Fruit fly (Drosophila melanogaster): Measurements from ENCODE around the gene Grp170.

Gene Grp170

dm6 chrX:2286985-2287384 is 12.1 kb upstream of the Grp170 start (continued):
- TF ChIP-seq CG13287 (GFP tag; IDR thresholded peaks at IDR 0.05; ENCODE audit: partially characterized antibody), result no peak
- TF ChIP-seq CG11247 (GFP tag; IDR thresholded peaks at IDR 0.05), result no peak
- no peak for TF ChIP-seq CG31365 (tag; optimal IDR thresholded peaks at IDR 0.05)
- TF ChIP-seq CG13424 (tag; optimal IDR thresholded peaks at IDR 0.05), result no peak
- no peak for TF ChIP-seq Bgb (GFP tag; IDR thresholded peaks at IDR 0.05; ENCODE audit: partially characterized antibody)
- TF ChIP-seq CG31388 (GFP tag; optimal IDR thresholded peaks at IDR 0.05), result no peak
- no peak for TF ChIP-seq HLH54F (GFP tag; optimal IDR thresholded peaks at IDR 0.05)
- TF ChIP-seq nom (GFP tag; optimal IDR thresholded peaks at IDR 0.05), result peak; percentile 13
- TF ChIP-seq CG16779 (GFP tag; IDR thresholded peaks at IDR 0.05), result no peak
- no peak for TF ChIP-seq CG14860 (GFP tag; IDR thresholded peaks at IDR 0.05; ENCODE audit: partially characterized antibody)
- TF ChIP-seq Atf-2 (GFP tag; optimal IDR thresholded peaks at IDR 0.05), result no peak
- TF ChIP-seq Drgx (GFP tag; IDR thresholded peaks at IDR 0.05), result peak; percentile 16; the same call in 1 of the 2 replicates
- TF ChIP-seq CG2116 (GFP tag; optimal IDR thresholded peaks at IDR 0.05), result no peak
- TF ChIP-seq NC2β (GFP tag; optimal IDR thresholded peaks at IDR 0.05), result no peak
- no peak for TF ChIP-seq kah (GFP tag; optimal IDR thresholded peaks at IDR 0.05)
- TF ChIP-seq CG10979 (tag; optimal IDR thresholded peaks at IDR 0.05), result no peak
- TF ChIP-seq schlank (tag; optimal IDR thresholded peaks at IDR 0.05), result no peak
- TF ChIP-seq cg (GFP tag; optimal IDR thresholded peaks at IDR 0.05), result peak; percentile 15
- TF ChIP-seq ac (GFP tag; optimal IDR thresholded peaks at IDR 0.05), result no peak
- peak; percentile 76 for TF ChIP-seq crol (GFP tag; IDR thresholded peaks at IDR 0.05)
- TF ChIP-seq TFAM (GFP tag; optimal IDR thresholded peaks at IDR 0.05), result no peak
- TF ChIP-seq p53 (GFP tag; optimal IDR thresholded peaks at IDR 0.05), result no peak
- no peak for TF ChIP-seq Hand (GFP tag; optimal IDR thresholded peaks at IDR 0.05)
- no peak for TF ChIP-seq tio (GFP tag; optimal IDR thresholded peaks at IDR 0.05)
- no peak for TF ChIP-seq disco-r (GFP tag; optimal IDR thresholded peaks at IDR 0.05)
- TF ChIP-seq CG14050 (GFP tag; IDR thresholded peaks at IDR 0.05), result no peak
- no peak for TF ChIP-seq Bteb2 (GFP tag; optimal IDR thresholded peaks at IDR 0.05)
- no peak for TF ChIP-seq dysf (GFP tag; IDR thresholded peaks at IDR 0.05)
- TF ChIP-seq hb (GFP tag; IDR thresholded peaks at IDR 0.05; ENCODE audit: partially characterized antibody), result no peak
- no peak for TF ChIP-seq unpg (GFP tag; optimal IDR thresholded peaks at IDR 0.05)
- TF ChIP-seq CG10565 (GFP tag; optimal IDR thresholded peaks at IDR 0.05), result no peak
- no peak for TF ChIP-seq vvl (GFP tag; IDR thresholded peaks at IDR 0.05)
- TF ChIP-seq ro (GFP tag; IDR thresholded peaks at IDR 0.05), result no peak
- no peak for TF ChIP-seq GATAe (GFP tag; conservative IDR thresholded peaks at IDR 0.05)
- no peak for TF ChIP-seq H2.0 (GFP tag; IDR thresholded peaks at IDR 0.05)
- TF ChIP-seq odd (GFP tag; optimal IDR thresholded peaks at IDR 0.05), result no peak
- TF ChIP-seq CG30431 (GFP tag; optimal IDR thresholded peaks at IDR 0.05), result no peak
- TF ChIP-seq HLH3B (GFP tag; IDR thresholded peaks at IDR 0.05), result no peak
- TF ChIP-seq ci (GFP tag; IDR thresholded peaks at IDR 0.05), result no peak
- TF ChIP-seq CG14441 (GFP tag; IDR thresholded peaks at IDR 0.05), result no peak
- no peak for TF ChIP-seq ase (GFP tag; IDR thresholded peaks at IDR 0.05)
- TF ChIP-seq chinmo (GFP tag; IDR thresholded peaks at IDR 0.05; ENCODE audit: partially characterized antibody), result peak; percentile 75; the same call in 1 of the 4 replicates
- 0 out of 3 replicates have a peak, but pooled peaks have one; percentile 8 for TF ChIP-seq zfh1 (GFP tag; IDR thresholded peaks at IDR 0.05)
- TF ChIP-seq pan (optimal IDR thresholded peaks at IDR 0.05), result no peak
- no peak for TF ChIP-seq pan (GFP tag; optimal IDR thresholded peaks at IDR 0.05 in 1 of 2, IDR thresholded peaks at IDR 0.05 in 1 of 2)
- TF ChIP-seq ERR (GFP tag; optimal IDR thresholded peaks at IDR 0.05), result no peak
- TF ChIP-seq D19B (GFP tag; optimal IDR thresholded peaks at IDR 0.05), result no peak
- no peak for TF ChIP-seq dimm (GFP tag; IDR thresholded peaks at IDR 0.05)
- no peak for TF ChIP-seq fd3F (GFP tag; optimal IDR thresholded peaks at IDR 0.05)
- TF ChIP-seq CG16815 (GFP tag; optimal IDR thresholded peaks at IDR 0.05), result no peak
- peak in 1 of 2 experiments; percentile 51 for TF ChIP-seq Pdp1 (GFP tag; optimal IDR thresholded peaks at IDR 0.05)
- TF ChIP-seq CG11696 (GFP tag; IDR thresholded peaks at IDR 0.05), result no peak

Data from whole organism, embryonic.